Worm (Caenorhabditis elegans) whole organism, L1 larva: ENCODE measurements around the gene tag-294.

Source experiments
- C04F5.9 ChIP-seq: sonication (generic microtip); optimal IDR thresholded peaks from 2 replicates; lab custom pipeline; 2016; ENCODE audit warnings: missing genetic modification characterization, missing compliant biosample characterization
- alr-1 ChIP-seq: fragments of 200-800 bp; sonication (Bioruptor generic); optimal IDR thresholded peaks from 2 replicates; lab custom pipeline; 2018; ENCODE audit warnings: borderline replicate concordance, mild to moderate bottlenecking, missing genetic modification characterization, missing compliant biosample characterization
- blmp-1 ChIP-seq: fragments of 150-350 bp; optimal IDR thresholded peaks from 2 replicates; lab custom pipeline; 2014; ENCODE audit warnings: missing biosample characterization, missing genetic modification characterization
- ceh-8 ChIP-seq: fragments of 200-800 bp; sonication (Bioruptor generic); optimal IDR thresholded peaks from 2 replicates; lab custom pipeline; 2018; ENCODE audit warnings: mild to moderate bottlenecking, missing genetic modification characterization, moderate library complexity, missing compliant biosample characterization
- ceh-82 ChIP-seq, 3 experiments: fragments of 150-350 bp in 1 of 3; sonication (generic microtip) in 2 of 3; optimal IDR thresholded peaks; 2 replicates each; lab custom pipeline; 2014 to 2017; ENCODE audit warnings: missing biosample characterization in 3 of 3, missing genetic modification characterization in 3 of 3
- ceh-88 ChIP-seq: fragments of 200-800 bp; sonication (Bioruptor generic); IDR thresholded peaks from 2 replicates; pipeline ENCODE4 v1.3.6; 2022; ENCODE audit warnings: missing genetic modification characterization, missing compliant biosample characterization
- egl-13 ChIP-seq: sonication (generic microtip); optimal IDR thresholded peaks from 2 replicates; lab custom pipeline; 2016; ENCODE audit warnings: missing genotype, missing genetic modification reagents, missing genetic modification characterization, missing compliant biosample characterization
- egl-27 ChIP-seq, 2 experiments: fragments of 150-350 bp in 1 of 2; sonication (generic microtip); optimal IDR thresholded peaks; 3 replicates each; lab custom pipeline; 2017 to 2018; ENCODE audit warnings: missing biosample characterization in 2 of 2, missing genetic modification characterization in 2 of 2, missing genetic modification reagents in 2 of 2
- elt-2 ChIP-seq: sonication (generic microtip); optimal IDR thresholded peaks from 2 replicates; lab custom pipeline; 2016; ENCODE audit warnings: missing genetic modification characterization, mild to moderate bottlenecking, inconsistent platforms, missing compliant biosample characterization, missing genetic modification reagents
- elt-3 ChIP-seq, 6 experiments: fragments of 150-350 bp in 1 of 6; sonication (generic microtip); optimal IDR thresholded peaks; 2 replicates each; lab custom pipeline; 2017 to 2018; ENCODE audit warnings: missing biosample characterization in 6 of 6, missing genetic modification characterization in 6 of 6, inconsistent platforms in 1 of 6
- fkh-4 ChIP-seq: sonication (generic microtip); optimal IDR thresholded peaks from 2 replicates; lab custom pipeline; 2016; ENCODE audit warnings: missing compliant biosample characterization, missing genetic modification characterization, borderline replicate concordance
- hpl-2 ChIP-seq: fragments of 150-350 bp; optimal IDR thresholded peaks from 2 replicates; lab custom pipeline; 2014; ENCODE audit warnings: missing biosample characterization, missing genetic modification reagents, missing genetic modification characterization
- irx-1 ChIP-seq: sonication (generic microtip); optimal IDR thresholded peaks from 2 replicates; lab custom pipeline; 2016; ENCODE audit warnings: missing genetic modification characterization, missing compliant biosample characterization
- lin-13 ChIP-seq: fragments of 150-350 bp; optimal IDR thresholded peaks from 2 replicates; lab custom pipeline; 2014; ENCODE audit warnings: missing biosample characterization, missing genetic modification reagents, missing genetic modification characterization
- lin-14 ChIP-seq: fragments of 200-800 bp; sonication (Bioruptor generic); optimal IDR thresholded peaks from 2 replicates; lab custom pipeline; 2018; ENCODE audit warnings: mild to moderate bottlenecking, missing genetic modification characterization, moderate library complexity, missing compliant biosample characterization
- lin-15B ChIP-seq: fragments of 150-350 bp; sonication (generic microtip); optimal IDR thresholded peaks from 3 replicates; lab custom pipeline; 2014; ENCODE audit warnings: missing biosample characterization, missing genetic modification characterization
- lin-35 ChIP-seq, 2 experiments: fragments of 150-350 bp; optimal IDR thresholded peaks; 2 replicates each; lab custom pipeline; 2014; ENCODE audit warnings: missing biosample characterization in 2 of 2, missing genetic modification characterization in 2 of 2, missing genetic modification reagents in 2 of 2
- mab-9 ChIP-seq: fragments of 200-800 bp; sonication (Bioruptor generic); IDR thresholded peaks from 2 replicates; pipeline ENCODE4 v1.3.6; 2022; ENCODE audit warnings: missing genetic modification reagents, missing genetic modification characterization, missing compliant biosample characterization
- mef-2 ChIP-seq: fragments of 150-350 bp; optimal IDR thresholded peaks from 2 replicates; lab custom pipeline; 2014; ENCODE audit warnings: missing biosample characterization, missing genetic modification characterization
- nhr-11 ChIP-seq: fragments of 150-350 bp; optimal IDR thresholded peaks from 2 replicates; lab custom pipeline; 2014; ENCODE audit warnings: missing biosample characterization, missing genetic modification characterization
- nhr-19 ChIP-seq: fragments of 200-800 bp; sonication (Bioruptor generic); conservative IDR thresholded peaks from 2 replicates; pipeline ENCODE4 v1.3.6; 2022; ENCODE audit warnings: missing genetic modification characterization, missing compliant biosample characterization
- nhr-20 ChIP-seq: sonication (generic microtip); optimal IDR thresholded peaks from 2 replicates; lab custom pipeline; 2016; ENCODE audit warnings: mild to moderate bottlenecking, missing genetic modification characterization, missing compliant biosample characterization
- nhr-47 ChIP-seq: sonication (generic microtip); optimal IDR thresholded peaks from 2 replicates; lab custom pipeline; 2016; ENCODE audit warnings: mild to moderate bottlenecking, missing genetic modification characterization, moderate library complexity, missing compliant biosample characterization
- nhr-84 ChIP-seq: sonication (generic microtip); optimal IDR thresholded peaks from 2 replicates; lab custom pipeline; 2017; ENCODE audit warnings: missing biosample characterization, missing genetic modification characterization
- nhr-85 ChIP-seq: sonication (generic microtip); peaks from one replicate; lab custom pipeline; 2016; ENCODE audit warnings: missing genetic modification characterization, inconsistent platforms, missing compliant biosample characterization
- nhr-90 ChIP-seq: sonication (generic microtip); optimal IDR thresholded peaks from 2 replicates; lab custom pipeline; 2016; ENCODE audit warnings: mild to moderate bottlenecking, missing genetic modification characterization, missing compliant biosample characterization; ENCODE audit not compliant: poor library complexity
- pax-3 ChIP-seq: fragments of 200-800 bp; sonication (Bioruptor generic); optimal IDR thresholded peaks from 2 replicates; lab custom pipeline; 2018; ENCODE audit warnings: mild to moderate bottlenecking, missing genetic modification characterization, moderate library complexity, missing compliant biosample characterization
- rnt-1 ChIP-seq: sonication (generic microtip); optimal IDR thresholded peaks from 2 replicates; lab custom pipeline; 2016; ENCODE audit warnings: mild to moderate bottlenecking, missing genetic modification characterization, moderate library complexity, missing compliant biosample characterization
- skn-1 ChIP-seq: fragments of 150-350 bp; optimal IDR thresholded peaks from 2 replicates; lab custom pipeline; 2014; ENCODE audit warnings: missing biosample characterization, missing genetic modification characterization
- snpc-4 ChIP-seq: fragments of 150-350 bp; optimal IDR thresholded peaks from 2 replicates; lab custom pipeline; 2014; ENCODE audit warnings: missing biosample characterization, missing genetic modification characterization
- snu-23 ChIP-seq: sonication (generic microtip); optimal IDR thresholded peaks from 2 replicates; lab custom pipeline; 2016; ENCODE audit warnings: missing genetic modification characterization, missing compliant biosample characterization
- sup-37 ChIP-seq: fragments of 200-800 bp; sonication (Bioruptor generic); optimal IDR thresholded peaks from 2 replicates; lab custom pipeline; 2018; ENCODE audit warnings: mild to moderate bottlenecking, missing genetic modification characterization, missing compliant biosample characterization
- swsn-7 ChIP-seq: sonication (generic microtip); optimal IDR thresholded peaks from 2 replicates; lab custom pipeline; 2016; ENCODE audit warnings: missing genetic modification characterization, missing compliant biosample characterization
- unc-30 ChIP-seq: sonication (generic microtip); optimal IDR thresholded peaks from 2 replicates; lab custom pipeline; 2017; ENCODE audit warnings: missing biosample characterization, missing genetic modification characterization
- unc-62 ChIP-seq: fragments of 150-350 bp; optimal IDR thresholded peaks from 2 replicates; lab custom pipeline; 2014; ENCODE audit warnings: missing biosample characterization, missing genetic modification reagents, missing genetic modification characterization
- unc-86 ChIP-seq: sonication (generic microtip); optimal IDR thresholded peaks from 2 replicates; lab custom pipeline; 2016; ENCODE audit warnings: missing genetic modification characterization, missing compliant biosample characterization
- unc-98 ChIP-seq: fragments of 200-800 bp; sonication (Bioruptor generic); IDR thresholded peaks from 2 replicates; pipeline ENCODE4 v1.3.6; 2022; ENCODE audit warnings: missing genetic modification characterization, missing compliant biosample characterization
- zip-4 ChIP-seq: fragments of 200-800 bp; sonication (Bioruptor generic); optimal IDR thresholded peaks from 2 replicates; lab custom pipeline; 2018; ENCODE audit warnings: mild to moderate bottlenecking, missing genetic modification characterization, moderate library complexity, missing compliant biosample characterization
- ztf-11 ChIP-seq, 2 experiments: sonication (generic microtip); optimal IDR thresholded peaks; 2 replicates each; lab custom pipeline; 2016 to 2017; ENCODE audit warnings: missing genetic modification characterization in 2 of 2, missing biosample characterization in 1 of 2, missing compliant biosample characterization in 1 of 2

The tag-294 gene

ce11 chrX:5714077-5714675 lies 49.0 kb downstream of the tag-294 start, which contains the start of gene cyp-43A1:
TSS of gene cyp-43A1 (plus strand) at chrX:5714522.
- no peak for TF ChIP-seq fkh-4 (tag; lab: Kevin White, UChicago)
- no peak for TF ChIP-seq unc-86
- TF ChIP-seq ceh-88 (GFP tag; lab: Robert Waterston, UW): no peak
- no peak for TF ChIP-seq snu-23
- no peak for TF ChIP-seq unc-30 (tag; lab: Kevin White, UChicago)
- no peak for TF ChIP-seq ceh-8 (GFP tag; lab: Kevin White, UChicago)
- TF ChIP-seq alr-1 (tag; lab: Kevin White, UChicago): no peak
- TF ChIP-seq nhr-20: peak; percentile 6
- no peak for TF ChIP-seq hpl-2
- TF ChIP-seq lin-13 (GFP tag; lab: Kevin White, UChicago): no peak
- peak; percentile 26 for TF ChIP-seq lin-14
- TF ChIP-seq ceh-82 (tag; optimal IDR thresholded peaks at IDR 0.05; lab: Kevin White, UChicago): no peak
- no peak for TF ChIP-seq nhr-11 (tag; lab: Kevin White, UChicago)
- peak; percentile 7 for TF ChIP-seq blmp-1
- peak in 4 of 6 experiments; percentile 61 to 78 (median 68) for TF ChIP-seq elt-3 (tag; optimal IDR thresholded peaks at IDR 0.05; lab: Kevin White, UChicago)
- TF ChIP-seq nhr-47 (tag; lab: Kevin White, UChicago): no peak
- no peak for TF ChIP-seq rnt-1 (tag; lab: Kevin White, UChicago)
- TF ChIP-seq sup-37 (GFP tag; lab: Kevin White, UChicago): no peak
- TF ChIP-seq ztf-11 (tag; optimal IDR thresholded peaks at IDR 0.05; lab: Kevin White, UChicago): no peak
- TF ChIP-seq snpc-4 (tag; lab: Kevin White, UChicago): no peak
- no peak for TF ChIP-seq unc-62 (GFP tag; lab: Kevin White, UChicago)
- TF ChIP-seq nhr-84: no peak
- no peak for TF ChIP-seq mab-9 (GFP tag; lab: Robert Waterston, UW)
- no peak for TF ChIP-seq unc-98
- peak; percentile 60 for TF ChIP-seq skn-1 (tag; lab: Kevin White, UChicago)
- TF ChIP-seq C04F5.9 (tag; lab: Kevin White, UChicago): no peak
- peak; percentile 62 for TF ChIP-seq elt-2 (tag; lab: Kevin White, UChicago)

- TF ChIP-seq lin-35 (GFP tag; optimal IDR thresholded peaks at IDR 0.05; lab: Kevin White, UChicago): peak in 1 of 2 experiments; percentile 22
- TF ChIP-seq egl-27 (tag; optimal IDR thresholded peaks at IDR 0.05; lab: Kevin White, UChicago): no peak
- TF ChIP-seq nhr-84: no peak
- no peak for TF ChIP-seq irx-1
- peak; percentile 5 for TF ChIP-seq elt-2 (tag; lab: Kevin White, UChicago)
- TF ChIP-seq nhr-85 (tag; lab: Kevin White, UChicago): peak; percentile 51
- TF ChIP-seq zip-4 (GFP tag; lab: Kevin White, UChicago): no peak
- TF ChIP-seq egl-13 (tag; lab: Kevin White, UChicago): no peak
- TF ChIP-seq nhr-90: peak; percentile 46
- no peak for TF ChIP-seq nhr-19
These were observed 49.7 kb downstream of the tag-294 start for ce11 chrX:5713479-5713878.

- no peak for TF ChIP-seq pax-3
- TF ChIP-seq lin-15B (tag; lab: Kevin White, UChicago): no peak
- no peak for TF ChIP-seq swsn-7 (tag; lab: Kevin White, UChicago)
- TF ChIP-seq ceh-88 (GFP tag; lab: Robert Waterston, UW): no peak
- no peak for TF ChIP-seq mef-2
These were observed 52.6 kb downstream of the tag-294 start, which contains the start of gene cat-1 for ce11 chrX:5710637-5711036. TSS of gene cat-1 (minus strand) at chrX:5710737.
